Worm (Caenorhabditis elegans) whole organism, L4 larva: ENCODE data around the gene M01H9.5.

ENCODE experiments used
- F10B5.3 ChIP-seq: sonication (generic microtip); optimal IDR thresholded peaks from 2 replicates; lab custom pipeline; 2016; ENCODE audit warnings: mild to moderate bottlenecking, missing genetic modification characterization, missing compliant biosample characterization
- F44E2.7 ChIP-seq: fragments of 200-800 bp; sonication (Bioruptor generic); IDR thresholded peaks from 2 replicates; pipeline ENCODE4 v2.1.2; 2022; ENCODE audit warnings: missing genetic modification characterization, missing compliant biosample characterization
- F49E8.2 ChIP-seq: sonication (generic microtip); optimal IDR thresholded peaks from 2 replicates; lab custom pipeline; 2016; ENCODE audit warnings: missing compliant biosample characterization, mild to moderate bottlenecking, missing genetic modification characterization, borderline replicate concordance
- R02D3.7 ChIP-seq: fragments of 150-350 bp; sonication (generic microtip); optimal IDR thresholded peaks from 3 replicates; lab custom pipeline; 2014; ENCODE audit warnings: missing biosample characterization, missing genetic modification characterization
- T26A8.4 ChIP-seq: fragments of 200-800 bp; sonication (Bioruptor generic); IDR thresholded peaks from 2 replicates; pipeline ENCODE4 v1.3.6; 2022; ENCODE audit warnings: missing genetic modification characterization, missing compliant biosample characterization
- Y48G9A.11 ChIP-seq: fragments of 200-800 bp; sonication (Bioruptor generic); IDR thresholded peaks from 2 replicates; pipeline ENCODE4 v1.3.6; 2022; ENCODE audit warnings: missing genetic modification reagents, missing genetic modification characterization, missing compliant biosample characterization
- ZK546.5 ChIP-seq, 2 experiments: sonication (generic microtip); optimal IDR thresholded peaks; 2 replicates each; lab custom pipeline; 2017; ENCODE audit warnings: missing biosample characterization in 2 of 2, missing genetic modification characterization in 2 of 2
- ceh-20 ChIP-seq: fragments of 200-800 bp; sonication (Bioruptor generic); IDR thresholded peaks from 2 replicates; pipeline ENCODE4 v1.3.6; 2022; ENCODE audit warnings: missing genetic modification reagents, missing genetic modification characterization, missing compliant biosample characterization
- ceh-28 ChIP-seq: fragments of 150-350 bp; optimal IDR thresholded peaks from 2 replicates; lab custom pipeline; 2014; ENCODE audit warnings: missing biosample characterization, missing genetic modification reagents, missing genetic modification characterization
- ceh-32 ChIP-seq: sonication (generic microtip); optimal IDR thresholded peaks from 2 replicates; lab custom pipeline; 2016; ENCODE audit warnings: mild to moderate bottlenecking, missing genetic modification characterization, missing compliant biosample characterization; ENCODE audit not compliant: poor library complexity
- ceh-44 ChIP-seq: fragments of 200-800 bp; sonication (Bioruptor generic); IDR thresholded peaks from 2 replicates; pipeline ENCODE4 v1.3.6; 2022; ENCODE audit warnings: missing genetic modification reagents, missing genetic modification characterization, missing compliant biosample characterization
- cey-2 ChIP-seq: sonication (generic microtip); optimal IDR thresholded peaks from 3 replicates; lab custom pipeline; 2017; ENCODE audit warnings: missing genetic modification characterization, mild to moderate bottlenecking, missing compliant biosample characterization, antibody characterized with exemption, borderline replicate concordance; ENCODE audit not compliant: insufficient read depth
- ctbp-1 ChIP-seq: fragments of 200-800 bp; sonication (Bioruptor generic); IDR thresholded peaks from 2 replicates; pipeline ENCODE4 v1.3.6; 2022; ENCODE audit warnings: missing genetic modification reagents, missing genetic modification characterization, missing compliant biosample characterization
- daf-8 ChIP-seq: fragments of 200-800 bp; sonication (Bioruptor generic); IDR thresholded peaks from 2 replicates; pipeline ENCODE4 v1.3.6; 2022; ENCODE audit warnings: missing genetic modification characterization, missing compliant biosample characterization
- dmd-8 ChIP-seq: fragments of 200-800 bp; sonication (Bioruptor generic); IDR thresholded peaks from 2 replicates; pipeline ENCODE4 v1.3.6; 2022; ENCODE audit warnings: missing genetic modification characterization, missing compliant biosample characterization
- dmd-9 ChIP-seq: fragments of 200-800 bp; sonication (Bioruptor generic); IDR thresholded peaks from 2 replicates; pipeline ENCODE4 v1.3.6; 2022; ENCODE audit warnings: missing genetic modification reagents, missing genetic modification characterization, missing compliant biosample characterization
- duxl-1 ChIP-seq: sonication (generic microtip); optimal IDR thresholded peaks from 2 replicates; lab custom pipeline; 2016; ENCODE audit warnings: mild to moderate bottlenecking, missing genetic modification characterization, moderate library complexity, missing compliant biosample characterization; ENCODE audit not compliant: poor library complexity
- dve-1 ChIP-seq: sonication (generic microtip); optimal IDR thresholded peaks from 2 replicates; lab custom pipeline; 2017; ENCODE audit warnings: antibody characterized with exemption, mild to moderate bottlenecking, missing genetic modification characterization, missing compliant biosample characterization; ENCODE audit not compliant: insufficient read depth
- egl-27 ChIP-seq: sonication (generic microtip); optimal IDR thresholded peaks from 3 replicates; lab custom pipeline; 2017; ENCODE audit warnings: missing biosample characterization, missing genetic modification reagents, missing genetic modification characterization
- egl-43 ChIP-seq: fragments of 200-800 bp; sonication (Bioruptor generic); IDR thresholded peaks from 2 replicates; pipeline ENCODE4 v1.3.6; 2022; ENCODE audit warnings: missing genetic modification reagents, missing genetic modification characterization, missing compliant biosample characterization
- fkh-10 ChIP-seq: fragments of 150-350 bp; optimal IDR thresholded peaks from 2 replicates; lab custom pipeline; 2014; ENCODE audit warnings: missing biosample characterization, missing genetic modification reagents, missing genetic modification characterization
- fos-1 ChIP-seq: fragments of 150-350 bp; optimal IDR thresholded peaks from 2 replicates; lab custom pipeline; 2014; ENCODE audit warnings: missing biosample characterization, missing genetic modification characterization
- hlh-11 ChIP-seq: fragments of 200-800 bp; sonication (Bioruptor generic); optimal IDR thresholded peaks from 2 replicates; lab custom pipeline; 2018; ENCODE audit warnings: mild to moderate bottlenecking, missing genetic modification characterization, missing compliant biosample characterization
- hlh-30 ChIP-seq: sonication (generic microtip); optimal IDR thresholded peaks from 2 replicates; lab custom pipeline; 2017; ENCODE audit warnings: antibody characterized with exemption, mild to moderate bottlenecking, missing genetic modification characterization, missing compliant biosample characterization; ENCODE audit not compliant: insufficient read depth
- hmg-1.1 ChIP-seq: fragments of 200-800 bp; sonication (Bioruptor generic); IDR thresholded peaks from 2 replicates; pipeline ENCODE4 v1.3.6; 2022; ENCODE audit warnings: missing genetic modification reagents, missing genetic modification characterization, missing compliant biosample characterization
- lim-7 ChIP-seq: fragments of 200-800 bp; sonication (Bioruptor generic); IDR thresholded peaks from 2 replicates; pipeline ENCODE4 v1.3.6; 2022; ENCODE audit warnings: missing genetic modification characterization, missing compliant biosample characterization
- lin-38 ChIP-seq: fragments of 200-800 bp; sonication (Bioruptor generic); IDR thresholded peaks from 2 replicates; pipeline ENCODE4 v1.3.6; 2022; ENCODE audit warnings: missing genetic modification reagents, missing genetic modification characterization, missing compliant biosample characterization
- lir-3 ChIP-seq: sonication (generic microtip); optimal IDR thresholded peaks from 2 replicates; lab custom pipeline; 2016; ENCODE audit warnings: mild to moderate bottlenecking, missing genetic modification characterization, missing compliant biosample characterization
- madf-9 ChIP-seq: fragments of 200-800 bp; sonication (Bioruptor generic); conservative IDR thresholded peaks from 2 replicates; pipeline ENCODE4 v1.3.6; 2022; ENCODE audit warnings: missing genetic modification reagents, missing genetic modification characterization, missing compliant biosample characterization
- mdl-1 ChIP-seq, 2 experiments: fragments of 150-350 bp in 1 of 2; sonication (generic microtip) in 1 of 2; optimal IDR thresholded peaks; 2 replicates each; lab custom pipeline; 2014 to 2017; ENCODE audit warnings: missing biosample characterization in 2 of 2, missing genetic modification characterization in 2 of 2
- mdt-29 ChIP-seq: fragments of 200-800 bp; sonication (Bioruptor generic); IDR thresholded peaks from 2 replicates; pipeline ENCODE4 v1.3.6; 2022; ENCODE audit warnings: missing genetic modification reagents, missing genetic modification characterization, missing compliant biosample characterization
- mes-2 ChIP-seq: sonication (generic microtip); optimal IDR thresholded peaks from 2 replicates; lab custom pipeline; 2016; ENCODE audit warnings: missing genotype, mild to moderate bottlenecking, missing genetic modification characterization, missing compliant biosample characterization; ENCODE audit not compliant: poor library complexity, severe bottlenecking
- mxl-3 ChIP-seq: fragments of 200-800 bp; sonication (Bioruptor generic); optimal IDR thresholded peaks from 2 replicates; lab custom pipeline; 2018; ENCODE audit warnings: mild to moderate bottlenecking, missing genetic modification characterization, missing compliant biosample characterization
- nhr-10 ChIP-seq: fragments of 150-350 bp; optimal IDR thresholded peaks from 2 replicates; lab custom pipeline; 2014; ENCODE audit warnings: missing biosample characterization, missing genetic modification characterization
- nhr-237 ChIP-seq: sonication (generic microtip); optimal IDR thresholded peaks from 2 replicates; lab custom pipeline; 2017; ENCODE audit warnings: missing biosample characterization, missing genetic modification characterization
- nhr-25 ChIP-seq: sonication (generic microtip); optimal IDR thresholded peaks from 2 replicates; lab custom pipeline; 2017; ENCODE audit warnings: missing genetic modification characterization, mild to moderate bottlenecking, missing compliant biosample characterization, antibody characterized with exemption, moderate library complexity, borderline replicate concordance; ENCODE audit not compliant: insufficient read depth
- nhr-28 ChIP-seq: fragments of 150-350 bp; optimal IDR thresholded peaks from 2 replicates; lab custom pipeline; 2014; ENCODE audit warnings: missing biosample characterization, missing genetic modification characterization
- nhr-41 ChIP-seq: fragments of 200-800 bp; sonication (Bioruptor generic); IDR thresholded peaks from 2 replicates; pipeline ENCODE4 v1.3.6; 2022; ENCODE audit warnings: missing genetic modification reagents, missing genetic modification characterization, missing compliant biosample characterization
- nhr-48 ChIP-seq: sonication (generic microtip); optimal IDR thresholded peaks from 2 replicates; lab custom pipeline; 2016; ENCODE audit warnings: mild to moderate bottlenecking, missing genetic modification characterization, missing compliant biosample characterization
- pqm-1 ChIP-seq: sonication (generic microtip); optimal IDR thresholded peaks from 2 replicates; lab custom pipeline; 2017; ENCODE audit warnings: missing biosample characterization, missing genetic modification characterization
- sdz-12 ChIP-seq: fragments of 200-800 bp; sonication (Bioruptor generic); optimal IDR thresholded peaks from 2 replicates; lab custom pipeline; 2018; ENCODE audit warnings: mild to moderate bottlenecking, missing genetic modification characterization, missing compliant biosample characterization
- skn-1 ChIP-seq: fragments of 150-350 bp; optimal IDR thresholded peaks from 2 replicates; lab custom pipeline; 2014; ENCODE audit warnings: missing biosample characterization, missing genetic modification characterization
- spr-1 ChIP-seq: sonication (generic microtip); optimal IDR thresholded peaks from 2 replicates; lab custom pipeline; 2016; ENCODE audit warnings: mild to moderate bottlenecking, missing genetic modification characterization, missing compliant biosample characterization
- unc-130 ChIP-seq: sonication (generic microtip); optimal IDR thresholded peaks from 2 replicates; lab custom pipeline; 2016; ENCODE audit warnings: missing genetic modification reagents, missing genetic modification characterization, missing compliant biosample characterization
- vab-7 ChIP-seq: fragments of 200-800 bp; sonication (Bioruptor generic); IDR thresholded peaks from 2 replicates; pipeline ENCODE4 v1.3.6; 2022; ENCODE audit warnings: missing genetic modification reagents, missing genetic modification characterization, missing compliant biosample characterization
- zag-1 ChIP-seq: fragments of 150-350 bp; optimal IDR thresholded peaks from 2 replicates; lab custom pipeline; 2014; ENCODE audit warnings: missing biosample characterization, missing genetic modification characterization
- zfp-2 ChIP-seq: sonication (generic microtip); optimal IDR thresholded peaks from 2 replicates; lab custom pipeline; 2016; ENCODE audit warnings: mild to moderate bottlenecking, missing genetic modification characterization, missing compliant biosample characterization

Gene M01H9.5

ce11 chrIV:4472418-4473173, 7.3 kb downstream of the M01H9.5 start (continued):
- no peak for TF ChIP-seq madf-9 (GFP tag; lab: Robert Waterston, UW)
- no peak for TF ChIP-seq daf-8 (GFP tag; lab: Robert Waterston, UW)
- peak; percentile 23 for TF ChIP-seq nhr-25
- no peak for TF ChIP-seq ceh-28 (tag; lab: Kevin White, UChicago)
- TF ChIP-seq skn-1 (tag; lab: Kevin White, UChicago) = no peak
- no peak for TF ChIP-seq F10B5.3 (tag; lab: Kevin White, UChicago)
- TF ChIP-seq egl-27 (tag; lab: Kevin White, UChicago) = no peak
- TF ChIP-seq hlh-30 (tag; lab: Kevin White, UChicago) = peak; percentile 84
- peak; percentile 60; the same call in 1 of the 2 replicates for TF ChIP-seq dmd-9 (GFP tag; lab: Robert Waterston, UW)
- TF ChIP-seq mdl-1 (tag; optimal IDR thresholded peaks at IDR 0.05; lab: Kevin White, UChicago) = peak in 1 of 2 experiments; percentile 76
- peak; percentile 62 for TF ChIP-seq hlh-11
- no peak for TF ChIP-seq nhr-41 (GFP tag; lab: Robert Waterston, UW)
- TF ChIP-seq dve-1 = peak; percentile 36
- TF ChIP-seq F49E8.2 = no peak

- TF ChIP-seq vab-7 (GFP tag; lab: Robert Waterston, UW) = no peak
- no peak for TF ChIP-seq zfp-2 (tag; lab: Kevin White, UChicago)
- TF ChIP-seq ceh-20 (GFP tag; lab: Robert Waterston, UW) = no peak; the same call in 1 of the 2 replicates
- TF ChIP-seq duxl-1 (tag; lab: Kevin White, UChicago) = no peak
- TF ChIP-seq nhr-237 (tag; lab: Kevin White, UChicago) = no peak
- peak; percentile 24 for TF ChIP-seq mxl-3 (GFP tag; lab: Kevin White, UChicago)
- 0 out of 2 replicates have a peak, but pooled peaks have one; percentile 13 for TF ChIP-seq hmg-1.1 (GFP tag; lab: Robert Waterston, UW)
- no peak for TF ChIP-seq ceh-28 (tag; lab: Kevin White, UChicago)
- TF ChIP-seq egl-43 (GFP tag; lab: Robert Waterston, UW) = 0 out of 2 replicates have a peak, but pooled peaks have one; percentile 41
- no peak for TF ChIP-seq skn-1 (tag; lab: Kevin White, UChicago)
- no peak for TF ChIP-seq ceh-44
- TF ChIP-seq Y48G9A.11 (GFP tag; lab: Robert Waterston, UW) = 0 out of 2 replicates have a peak, but pooled peaks have one; percentile 5
- peak; percentile 28; the same call in 1 of the 2 replicates for TF ChIP-seq mdt-29
- TF ChIP-seq sdz-12 (GFP tag; lab: Kevin White, UChicago) = peak; percentile 45
- no peak for TF ChIP-seq dmd-8
- 0 out of 2 replicates have a peak, but pooled peaks have one; percentile 27 for TF ChIP-seq lim-7 (GFP tag; lab: Robert Waterston, UW)
- no peak for TF ChIP-seq ceh-32 (tag; lab: Kevin White, UChicago)
- TF ChIP-seq zag-1 (tag; lab: Kevin White, UChicago) = no peak
- TF ChIP-seq mes-2 (tag; lab: Kevin White, UChicago) = no peak
- TF ChIP-seq T26A8.4 (GFP tag; lab: Robert Waterston, UW) = peak; percentile 36; the same call in 1 of the 2 replicates
- TF ChIP-seq nhr-48 (tag; lab: Kevin White, UChicago) = no peak
- TF ChIP-seq dve-1 = no peak
- TF ChIP-seq fos-1 (tag; lab: Kevin White, UChicago) = no peak
- 0 out of 2 replicates have a peak, but pooled peaks have one; percentile 32 for TF ChIP-seq ctbp-1
- no peak for TF ChIP-seq nhr-28
- no peak for TF ChIP-seq cey-2 (tag; lab: Kevin White, UChicago)
- TF ChIP-seq F44E2.7 = no peak
- no peak for TF ChIP-seq fkh-10 (GFP tag; lab: Kevin White, UChicago)
- TF ChIP-seq pqm-1 = no peak
- no peak for TF ChIP-seq spr-1
- no peak for TF ChIP-seq lir-3 (tag; lab: Kevin White, UChicago)
- no peak for TF ChIP-seq nhr-10 (tag; lab: Kevin White, UChicago)
- no peak for TF ChIP-seq ZK546.5 (tag; optimal IDR thresholded peaks at IDR 0.05; lab: Kevin White, UChicago)
- peak; percentile 58 for TF ChIP-seq hlh-11
- TF ChIP-seq R02D3.7 = no peak
- no peak for TF ChIP-seq lin-38 (GFP tag; lab: Robert Waterston, UW)
- TF ChIP-seq unc-130 (GFP tag; lab: Kevin White, UChicago) = no peak
Measured at ce11 chrIV:4473767-4474166, 8.5 kb downstream of the M01H9.5 start.
